Worm (Caenorhabditis elegans) whole organism, early embryonic: ENCODE measurements around the gene clec-223.

ENCODE experiments used
- B0310.2 ChIP-seq: sonication (generic microtip); optimal IDR thresholded peaks from 2 replicates; lab custom pipeline; 2016; ENCODE audit warnings: mild to moderate bottlenecking, missing genetic modification characterization, missing compliant biosample characterization
- F13C5.2 ChIP-seq: sonication (generic microtip); optimal IDR thresholded peaks from 2 replicates; lab custom pipeline; 2017; ENCODE audit warnings: mild to moderate bottlenecking, missing genetic modification characterization, inconsistent platforms, missing compliant biosample characterization
- aly-1 ChIP-seq: sonication (generic microtip); optimal IDR thresholded peaks from 2 replicates; lab custom pipeline; 2016; ENCODE audit warnings: missing genetic modification characterization, missing compliant biosample characterization
- ama-1 ChIP-seq: fragments of 150-350 bp; optimal IDR thresholded peaks from 2 replicates; lab custom pipeline; 2014
- ceh-13 ChIP-seq: fragments of 200-800 bp; sonication (Bioruptor generic); optimal IDR thresholded peaks from 2 replicates; lab custom pipeline; 2018; ENCODE audit warnings: mild to moderate bottlenecking, missing genetic modification characterization, missing compliant biosample characterization
- ceh-36 ChIP-seq: sonication (generic microtip); optimal IDR thresholded peaks from 2 replicates; lab custom pipeline; 2016; ENCODE audit warnings: missing genetic modification characterization, inconsistent platforms, missing compliant biosample characterization
- ets-7 ChIP-seq: sonication (generic microtip); optimal IDR thresholded peaks from 2 replicates; lab custom pipeline; 2016; ENCODE audit warnings: missing genotype, missing genetic modification characterization, missing compliant biosample characterization
- flt-1 ChIP-seq: fragments of 200-800 bp; sonication (Bioruptor generic); IDR thresholded peaks from 2 replicates; pipeline ENCODE4 v1.3.6; 2022; ENCODE audit warnings: missing genetic modification characterization, missing compliant biosample characterization
- hmbx-1 ChIP-seq: sonication (generic microtip); optimal IDR thresholded peaks from 2 replicates; lab custom pipeline; 2016; ENCODE audit warnings: mild to moderate bottlenecking, missing genetic modification characterization, missing compliant biosample characterization
- hmg-4 ChIP-seq: fragments of 200-800 bp; sonication (Bioruptor generic); optimal IDR thresholded peaks from 2 replicates; lab custom pipeline; 2018; ENCODE audit warnings: mild to moderate bottlenecking, missing genetic modification characterization, missing compliant biosample characterization
- hnd-1 ChIP-seq: sonication (generic microtip); optimal IDR thresholded peaks from 2 replicates; lab custom pipeline; 2016; ENCODE audit warnings: missing genetic modification characterization, missing compliant biosample characterization
- pes-1 ChIP-seq: fragments of 200-800 bp; sonication (Bioruptor generic); IDR thresholded peaks from 2 replicates; pipeline ENCODE4 v1.3.6; 2022; ENCODE audit warnings: missing genetic modification reagents, missing genetic modification characterization, missing compliant biosample characterization
- scrt-1 ChIP-seq: fragments of 200-800 bp; sonication (Bioruptor generic); IDR thresholded peaks from 2 replicates; pipeline ENCODE4 v1.3.6; 2022; ENCODE audit warnings: missing genetic modification characterization, missing compliant biosample characterization
- sea-1 ChIP-seq: fragments of 200-800 bp; sonication (Bioruptor generic); conservative IDR thresholded peaks from 2 replicates; pipeline ENCODE4 v1.3.6; 2022; ENCODE audit warnings: missing genetic modification characterization, missing compliant biosample characterization
- tbx-11 ChIP-seq: fragments of 200-800 bp; sonication (Bioruptor generic); IDR thresholded peaks from 2 replicates; pipeline ENCODE4 v1.3.6; 2022; ENCODE audit warnings: missing genetic modification characterization, missing compliant biosample characterization
- tbx-37 ChIP-seq: fragments of 200-800 bp; sonication (Bioruptor generic); conservative IDR thresholded peaks from 2 replicates; pipeline ENCODE4 v1.3.6; 2022; ENCODE audit warnings: missing genetic modification reagents, missing genetic modification characterization, missing compliant biosample characterization
- tra-4 ChIP-seq: sonication (generic microtip); optimal IDR thresholded peaks from 2 replicates; lab custom pipeline; 2017; ENCODE audit warnings: missing genetic modification characterization, missing compliant biosample characterization

Gene clec-223

DNA sequence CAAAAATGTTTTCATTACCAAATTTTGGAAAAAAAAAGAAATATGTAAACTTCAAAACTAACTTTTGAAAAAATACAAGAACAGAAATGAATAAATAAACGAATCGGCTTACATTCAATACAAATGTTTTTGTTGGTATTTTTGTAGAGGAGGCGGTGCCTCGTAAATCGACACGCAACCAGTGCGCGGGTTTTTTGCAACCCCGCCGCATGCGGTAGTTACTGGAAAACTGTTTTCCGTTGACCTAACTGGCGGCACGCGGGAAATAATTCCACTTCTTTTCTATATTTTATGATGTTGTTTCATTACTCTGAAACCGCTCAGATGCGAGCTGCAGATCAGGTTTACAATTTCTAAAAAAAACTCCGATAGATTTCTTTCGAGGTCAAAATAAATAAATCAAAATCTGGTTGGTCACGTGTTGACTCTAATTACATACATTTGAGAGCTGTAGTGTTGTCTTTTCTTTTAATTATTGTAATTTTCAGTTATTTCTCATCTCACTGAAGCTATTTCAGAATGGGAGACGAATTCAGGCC lies 33.7 kb upstream of the clec-223 start, which contains the start of the genes dvc-1 and ima-1:
TSS of gene dvc-1 (minus strand) at position 145 of the 539 bp plus-strand sequence.
TSS of gene ima-1 (plus strand) at position 489 of the 539 bp plus-strand sequence.
- TF ChIP-seq sea-1 (GFP tag; lab: Robert Waterston, UW), result peak; percentile 75
- TF ChIP-seq ceh-36, result peak; percentile 69
- TF ChIP-seq F13C5.2 (tag; lab: Kevin White, UChicago), result peak; percentile 90
- peak; percentile 55; the same call in 1 of the 2 replicates for TF ChIP-seq scrt-1 (GFP tag; lab: Robert Waterston, UW)
- TF ChIP-seq aly-1 (tag; lab: Kevin White, UChicago), result no peak
- TF ChIP-seq hmg-4 (GFP tag; lab: Kevin White, UChicago), result peak; percentile 50
- TF ChIP-seq ets-7 (tag; lab: Kevin White, UChicago), result peak; percentile 0
- peak; percentile 43 for TF ChIP-seq hnd-1 (tag; lab: Kevin White, UChicago)
- no peak for TF ChIP-seq tra-4
- TF ChIP-seq pes-1 (GFP tag; lab: Robert Waterston, UW), result no peak
- TF ChIP-seq tbx-37 (GFP tag; lab: Robert Waterston, UW), result peak; percentile 74
- peak; percentile 76 for TF ChIP-seq flt-1 (GFP tag; lab: Robert Waterston, UW)
- no peak for TF ChIP-seq ama-1 (lab: Kevin White, UChicago)
- TF ChIP-seq B0310.2 (tag; lab: Kevin White, UChicago), result no peak
- TF ChIP-seq hmbx-1 (tag; lab: Kevin White, UChicago), result peak; percentile 12
- TF ChIP-seq tbx-11, result peak; percentile 69; the same call in 1 of the 2 replicates
- TF ChIP-seq ceh-13, result peak; percentile 65

DNA sequence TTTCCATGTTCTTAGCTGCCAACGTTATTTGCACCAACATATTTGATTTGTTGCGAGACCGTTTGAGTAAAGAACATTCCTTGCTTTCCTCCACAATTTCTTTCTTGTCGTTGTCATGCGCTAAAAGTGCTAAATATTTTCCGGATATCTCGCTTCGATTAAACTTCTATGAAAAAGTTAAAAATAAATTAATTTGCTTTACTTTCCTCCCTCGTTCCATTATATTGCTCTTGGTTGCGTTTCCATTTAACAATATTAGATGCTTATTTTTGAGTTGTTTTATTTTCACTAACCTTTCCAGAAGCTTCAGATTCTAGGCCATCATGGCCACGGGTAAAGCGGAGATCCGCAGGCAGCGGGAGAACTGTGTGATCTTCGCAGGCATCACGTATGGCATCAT lies 31.4 kb upstream of the clec-223 start, which contains the start of gene pgap-1:
TSS of gene pgap-1 (plus strand) at position 301 of the 400 bp plus-strand sequence.
- no peak for TF ChIP-seq F13C5.2 (tag; lab: Kevin White, UChicago)
- TF ChIP-seq B0310.2 (tag; lab: Kevin White, UChicago), result no peak
- no peak for TF ChIP-seq aly-1 (tag; lab: Kevin White, UChicago)
- TF ChIP-seq sea-1 (GFP tag; lab: Robert Waterston, UW), result no peak

DNA sequence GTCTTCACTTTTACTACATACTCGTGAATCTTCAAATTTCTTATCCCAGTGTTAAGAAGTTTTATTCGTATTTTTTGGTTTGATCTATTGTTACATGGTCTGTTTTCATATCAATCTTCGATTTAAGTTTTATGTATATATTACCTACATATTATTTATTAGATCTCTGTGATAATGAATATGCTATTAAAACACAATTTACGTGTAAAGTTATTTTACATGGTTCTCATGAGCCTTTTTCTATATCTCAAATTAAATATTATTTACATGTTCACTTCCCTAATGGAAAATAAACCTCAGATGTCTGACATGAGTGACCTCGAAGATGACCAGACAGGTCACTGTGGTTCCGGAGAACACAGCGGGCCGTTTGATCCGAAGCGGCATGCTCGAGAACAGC lies 28.4 kb upstream of the clec-223 start, which contains the start of gene mxl-1:
TSS of gene mxl-1 (plus strand) at position 301 of the 400 bp plus-strand sequence.
- no peak for TF ChIP-seq pes-1 (GFP tag; lab: Robert Waterston, UW)
- TF ChIP-seq ets-7 (tag; lab: Kevin White, UChicago), result no peak
- TF ChIP-seq ceh-36, result no peak
- TF ChIP-seq hmbx-1 (tag; lab: Kevin White, UChicago), result no peak
- TF ChIP-seq flt-1 (GFP tag; lab: Robert Waterston, UW), result no peak
- no peak for TF ChIP-seq F13C5.2 (tag; lab: Kevin White, UChicago)
- no peak for TF ChIP-seq tra-4
- no peak for TF ChIP-seq tbx-11
- TF ChIP-seq scrt-1 (GFP tag; lab: Robert Waterston, UW), result no peak
- no peak for TF ChIP-seq tbx-37 (GFP tag; lab: Robert Waterston, UW)
- TF ChIP-seq B0310.2 (tag; lab: Kevin White, UChicago), result no peak
- TF ChIP-seq ama-1 (lab: Kevin White, UChicago), result no peak
- no peak for TF ChIP-seq ceh-13
- TF ChIP-seq hmg-4 (GFP tag; lab: Kevin White, UChicago), result no peak
- TF ChIP-seq sea-1 (GFP tag; lab: Robert Waterston, UW), result no peak
- no peak for TF ChIP-seq hnd-1 (tag; lab: Kevin White, UChicago)
- TF ChIP-seq aly-1 (tag; lab: Kevin White, UChicago), result no peak

DNA sequence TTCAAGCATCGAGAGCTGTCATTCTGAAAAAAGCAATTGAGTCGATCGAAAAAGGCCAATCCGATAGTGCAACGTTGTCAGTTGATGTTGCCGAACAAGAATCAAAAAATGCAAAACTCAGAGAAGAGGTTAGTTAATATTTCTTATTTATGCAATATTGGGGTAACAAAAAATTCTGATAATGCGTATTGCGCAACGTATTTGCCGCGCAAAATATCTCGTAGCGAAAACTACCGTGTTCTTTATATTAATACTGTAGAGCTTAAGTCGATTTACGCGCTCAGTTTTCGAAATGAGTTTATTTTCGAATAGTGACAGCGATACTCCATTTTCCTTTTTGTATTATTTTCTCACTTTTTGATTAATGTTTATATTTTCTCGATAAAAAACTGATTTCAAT lies 27.9 kb upstream of the clec-223 start:
- no peak for TF ChIP-seq aly-1 (tag; lab: Kevin White, UChicago)
- no peak for TF ChIP-seq hmbx-1 (tag; lab: Kevin White, UChicago)
- TF ChIP-seq B0310.2 (tag; lab: Kevin White, UChicago), result no peak
- no peak for TF ChIP-seq pes-1 (GFP tag; lab: Robert Waterston, UW)
- no peak for TF ChIP-seq hnd-1 (tag; lab: Kevin White, UChicago)
- no peak for TF ChIP-seq F13C5.2 (tag; lab: Kevin White, UChicago)
- no peak for TF ChIP-seq tbx-11
- no peak for TF ChIP-seq scrt-1 (GFP tag; lab: Robert Waterston, UW)
- no peak for TF ChIP-seq hmg-4 (GFP tag; lab: Kevin White, UChicago)

DNA sequence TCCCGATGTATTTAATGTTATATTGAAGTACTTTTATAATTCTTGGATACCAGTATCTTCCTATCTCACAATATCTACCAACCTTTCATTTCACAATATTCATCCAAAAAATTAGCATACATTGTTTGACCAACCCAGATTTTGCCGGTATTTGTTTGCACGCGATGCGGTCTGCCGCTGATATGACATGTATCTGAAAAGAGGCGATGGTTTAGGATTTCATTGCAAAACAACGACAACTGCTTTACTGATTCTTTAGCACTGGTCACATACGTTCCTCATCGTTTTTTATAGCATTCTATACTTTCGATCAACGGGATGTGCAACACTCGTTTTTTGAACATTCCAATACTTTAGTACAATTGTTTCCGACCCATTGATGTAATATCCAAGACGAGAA lies 25.1 kb upstream of the clec-223 start, which contains the start of gene mam-4:
TSS of gene mam-4 (plus strand) at position 301 of the 400 bp plus-strand sequence.
- TF ChIP-seq flt-1 (GFP tag; lab: Robert Waterston, UW) (no peak), tbx-11 (no peak), ets-7 (tag; lab: Kevin White, UChicago) (no peak), hmbx-1 (tag; lab: Kevin White, UChicago) (no peak), ama-1 (lab: Kevin White, UChicago) (no peak), F13C5.2 (tag; lab: Kevin White, UChicago) (no peak), ceh-13 (no peak), aly-1 (tag; lab: Kevin White, UChicago) (no peak), hmg-4 (GFP tag; lab: Kevin White, UChicago) (no peak), tbx-37 (GFP tag; lab: Robert Waterston, UW) (no peak), scrt-1 (GFP tag; lab: Robert Waterston, UW) (no peak), tra-4 (no peak), pes-1 (GFP tag; lab: Robert Waterston, UW) (no peak), hnd-1 (tag; lab: Kevin White, UChicago) (no peak), ceh-36 (no peak)

DNA sequence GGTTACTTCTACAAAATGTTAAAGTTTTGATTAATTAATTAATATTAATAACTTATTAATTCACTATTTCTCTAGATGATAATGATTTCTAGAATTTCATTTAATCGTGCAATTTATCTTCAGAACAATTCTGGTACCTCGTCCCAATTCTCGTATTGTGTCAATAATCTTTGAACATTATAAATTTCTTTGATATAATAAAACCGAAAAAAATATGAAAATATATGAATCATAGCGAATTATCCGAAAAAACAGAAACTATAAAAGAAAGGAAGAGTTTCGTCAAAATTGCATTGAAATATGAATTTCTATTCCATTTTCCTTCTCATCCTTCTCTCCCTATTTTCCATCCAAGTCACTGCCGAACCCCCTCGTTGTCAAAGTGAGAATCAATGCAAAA lies 22.2 kb upstream of the clec-223 start, which contains the start of gene T19B10.12:
TSS of gene T19B10.12 (plus strand) at position 301 of the 400 bp plus-strand sequence.
- TF ChIP-seq pes-1 (GFP tag; lab: Robert Waterston, UW) (no peak), hnd-1 (tag; lab: Kevin White, UChicago) (no peak), aly-1 (tag; lab: Kevin White, UChicago) (no peak), hmg-4 (GFP tag; lab: Kevin White, UChicago) (no peak), tbx-11 (no peak)

DNA sequence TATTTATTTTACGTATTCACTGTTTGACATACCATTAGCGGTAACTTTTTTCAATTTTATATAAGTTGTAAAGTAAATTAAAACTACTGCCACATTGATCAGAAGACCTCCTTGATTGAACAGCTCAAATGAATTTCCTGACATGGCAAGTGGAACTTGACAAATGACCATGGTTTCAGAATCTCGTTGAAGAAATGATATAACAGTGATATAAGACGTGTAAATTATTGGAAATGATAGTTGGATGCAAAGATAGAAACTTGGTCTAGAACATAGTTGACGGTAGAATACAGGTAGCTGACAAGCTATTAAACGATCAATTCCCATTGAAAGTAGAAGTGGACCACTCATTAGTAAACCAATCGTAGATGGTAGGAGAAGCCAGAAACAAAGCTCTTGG lies 21.1 kb upstream of the clec-223 start:
- no peak for TF ChIP-seq pes-1 (GFP tag; lab: Robert Waterston, UW)
- TF ChIP-seq sea-1 (GFP tag; lab: Robert Waterston, UW), result no peak
- TF ChIP-seq B0310.2 (tag; lab: Kevin White, UChicago), result no peak
